Worm (Caenorhabditis elegans): ENCODE data around the gene rla-2.

The rla-2 gene

ce11 chrIV:13388779-13389178, 18.7 kb upstream of the rla-2 start (continued):
- no peak for TF ChIP-seq mes-4 (tag; optimal IDR thresholded peaks at IDR 0.05)
- peak; percentile 21 for TF ChIP-seq hmg-1.2 (GFP tag; IDR thresholded peaks at IDR 0.05)
- TF ChIP-seq sdz-38 (tag; optimal IDR thresholded peaks at IDR 0.05): no peak
- peak; percentile 20 for TF ChIP-seq gei-17 (GFP tag; optimal IDR thresholded peaks at IDR 0.05)
- TF ChIP-seq ztf-6 (GFP tag; IDR thresholded peaks at IDR 0.05): no peak
- TF ChIP-seq mcd-1 (GFP tag; IDR thresholded peaks at IDR 0.05): peak; percentile 51
- no peak for TF ChIP-seq madf-6 (GFP tag; IDR thresholded peaks at IDR 0.05)
- TF ChIP-seq F37B4.10 (GFP tag; IDR thresholded peaks at IDR 0.05): no peak
- no peak for TF ChIP-seq nhr-120 (GFP tag; IDR thresholded peaks at IDR 0.05)
- no peak for TF ChIP-seq lag-1 (GFP tag; IDR thresholded peaks at IDR 0.05)
- no peak for TF ChIP-seq lin-54 (GFP tag; optimal IDR thresholded peaks at IDR 0.05)
- TF ChIP-seq akir-1 (GFP tag; optimal IDR thresholded peaks at IDR 0.05): no peak
- TF ChIP-seq ztf-18 (tag; optimal IDR thresholded peaks at IDR 0.05): no peak
- TF ChIP-seq nfya-2 (GFP tag; IDR thresholded peaks at IDR 0.05): no peak
- TF ChIP-seq T07F8.4 (tag; optimal IDR thresholded peaks at IDR 0.05): no peak
- peak; percentile 60 for TF ChIP-seq K11D2.4 (GFP tag; IDR thresholded peaks at IDR 0.05)
- no peak for TF ChIP-seq ccch-3 (GFP tag; optimal IDR thresholded peaks at IDR 0.05)
- peak; percentile 67; the same call in 1 of the 2 replicates for TF ChIP-seq Y56A3A.18 (GFP tag; IDR thresholded peaks at IDR 0.05)
- no peak for TF ChIP-seq madf-8 (GFP tag; conservative IDR thresholded peaks at IDR 0.05)
- no peak for TF ChIP-seq egl-18 (GFP tag; IDR thresholded peaks at IDR 0.05)
- no peak for TF ChIP-seq F57A8.1 (GFP tag; optimal IDR thresholded peaks at IDR 0.05)
- 0 out of 2 replicates have a peak, but pooled peaks have one; percentile 3 for TF ChIP-seq hmg-20 (GFP tag; IDR thresholded peaks at IDR 0.05)
- TF ChIP-seq T26A5.8 (tag; optimal IDR thresholded peaks at IDR 0.05): no peak
- peak; percentile 82 for TF ChIP-seq repo-1 (tag; optimal IDR thresholded peaks at IDR 0.05)
- TF ChIP-seq F55B11.4 (tag; optimal IDR thresholded peaks at IDR 0.05; ENCODE audit: borderline replicate concordance, insufficient read depth): no peak
- TF ChIP-seq Y95B8A.8 (GFP tag; IDR thresholded peaks at IDR 0.05): no peak; the same call in 1 of the 2 replicates
- no peak for TF ChIP-seq aptf-3 (GFP tag; IDR thresholded peaks at IDR 0.05)
- TF ChIP-seq let-526 (GFP tag; IDR thresholded peaks at IDR 0.05): no peak
- TF ChIP-seq nhr-179 (tag; optimal IDR thresholded peaks at IDR 0.05): no peak
- TF ChIP-seq aptf-2 (GFP tag; conservative IDR thresholded peaks at IDR 0.05): no peak
- peak; percentile 18 for TF ChIP-seq ceh-27 (GFP tag; optimal IDR thresholded peaks at IDR 0.05)
- no peak for TF ChIP-seq ceh-40 (GFP tag; IDR thresholded peaks at IDR 0.05)
- no peak for TF ChIP-seq F39B2.1 (GFP tag; IDR thresholded peaks at IDR 0.05)
- no peak for TF ChIP-seq D2030.7 (GFP tag; IDR thresholded peaks at IDR 0.05)
- TF ChIP-seq dpff-1 (tag; optimal IDR thresholded peaks at IDR 0.05): peak; percentile 50
- TF ChIP-seq ceh-79 (tag; optimal IDR thresholded peaks at IDR 0.05): no peak
- no peak for TF ChIP-seq somi-1 (GFP tag; optimal IDR thresholded peaks at IDR 0.05)
- TF ChIP-seq dox-1 (GFP tag; IDR thresholded peaks at IDR 0.05): no peak
- TF ChIP-seq cebp-2 (GFP tag; IDR thresholded peaks at IDR 0.05): 0 out of 2 replicates have a peak, but pooled peaks have one; percentile 32
- TF ChIP-seq snpc-3.4 (tag; optimal IDR thresholded peaks at IDR 0.05): peak; percentile 30
- TF ChIP-seq zfh-2 (GFP tag; conservative IDR thresholded peaks at IDR 0.05): no peak
- peak; percentile 29 for TF ChIP-seq tlf-1 (GFP tag; optimal IDR thresholded peaks at IDR 0.05)
- TF ChIP-seq ets-4 (GFP tag; optimal IDR thresholded peaks at IDR 0.05): no peak
- no peak for TF ChIP-seq Y79H2A.3 (GFP tag; conservative IDR thresholded peaks at IDR 0.05)
- no peak for TF ChIP-seq C17E4.6 (GFP tag; IDR thresholded peaks at IDR 0.05)
- TF ChIP-seq madf-10 (tag; optimal IDR thresholded peaks at IDR 0.05): no peak
- TF ChIP-seq F33H1.4 (GFP tag; IDR thresholded peaks at IDR 0.05): no peak
- no peak for TF ChIP-seq lin-26 (GFP tag; IDR thresholded peaks at IDR 0.05)
- TF ChIP-seq hrde-1 (tag; optimal IDR thresholded peaks at IDR 0.05; ENCODE audit: borderline replicate concordance): no peak
- TF ChIP-seq F57C9.4 (tag; optimal IDR thresholded peaks at IDR 0.05): no peak

Data from whole organism, young adult.